Worm (Caenorhabditis elegans) whole organism, mixed stage, embryonic: ENCODE results near the gene K08D8.3.

Source experiments
- blmp-1 ChIP-seq: fragments of 150-350 bp; optimal IDR thresholded peaks from 2 replicates; lab custom pipeline; 2014; ENCODE audit warnings: missing biosample characterization, missing genetic modification characterization
- flh-1 ChIP-seq: fragments of 200-800 bp; sonication (Bioruptor generic); optimal IDR thresholded peaks from 2 replicates; lab custom pipeline; 2018; ENCODE audit warnings: mild to moderate bottlenecking, missing genetic modification characterization, moderate library complexity, missing compliant biosample characterization
- lin-32 ChIP-seq: fragments of 200-800 bp; sonication (Bioruptor generic); optimal IDR thresholded peaks from 2 replicates; lab custom pipeline; 2018; ENCODE audit warnings: mild to moderate bottlenecking, missing genetic modification characterization, missing compliant biosample characterization
- mep-1 ChIP-seq: fragments of 150-350 bp; optimal IDR thresholded peaks from 2 replicates; lab custom pipeline; 2017; ENCODE audit warnings: missing biosample characterization, missing genetic modification reagents, missing genetic modification characterization, inconsistent platforms
- nhr-28 ChIP-seq: fragments of 150-350 bp; optimal IDR thresholded peaks from 2 replicates; lab custom pipeline; 2014; ENCODE audit warnings: missing biosample characterization, missing genetic modification characterization
- pha-4 ChIP-seq: fragments of 150-350 bp; optimal IDR thresholded peaks from 2 replicates; lab custom pipeline; 2018; ENCODE audit warnings: missing biosample characterization, missing genetic modification reagents, missing genetic modification characterization
- sptf-1 ChIP-seq: sonication (generic microtip); optimal IDR thresholded peaks from 2 replicates; lab custom pipeline; 2017; ENCODE audit warnings: mild to moderate bottlenecking, missing genetic modification characterization, moderate library complexity, missing compliant biosample characterization

- TF ChIP-seq pha-4 (tag; lab: Kevin White, UChicago) (no peak), nhr-28 (tag; lab: Kevin White, UChicago) (no peak), sptf-1 (no peak), flh-1 (no peak), mep-1 (tag; lab: Kevin White, UChicago) (no peak), blmp-1 (tag; lab: Kevin White, UChicago) (no peak), lin-32 (GFP tag; lab: Kevin White, UChicago) (no peak)
Observed at ce11 chrIV:12921027-12921426, 14.6 kb upstream of the K08D8.3 start, which contains the start of gene C32H11.4.
